Worm (Caenorhabditis elegans): ENCODE data around the gene C35A5.10.

DNA sequence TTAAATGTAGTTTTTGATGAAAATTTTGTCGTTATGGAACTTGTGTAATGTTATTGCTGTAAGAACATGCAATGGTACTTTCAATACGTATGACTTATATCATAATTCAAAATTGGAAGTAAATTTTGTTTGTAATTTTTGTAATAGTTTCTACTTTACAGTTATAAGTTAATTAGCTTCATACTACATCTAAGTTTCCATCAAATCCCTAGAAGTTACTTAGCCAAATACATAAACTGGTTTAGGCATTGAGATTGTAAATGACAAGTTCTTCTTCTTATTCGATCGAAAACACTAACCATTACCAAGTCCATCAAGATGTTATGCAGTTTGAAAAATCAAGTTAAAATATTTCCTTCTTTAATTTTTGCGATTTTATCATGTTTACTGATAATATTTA, 45.7 kb downstream of the C35A5.10 start, which contains the start of gene F32G8.2:
- TF ChIP-seq pes-1 (GFP tag; IDR thresholded peaks at IDR 0.05), result no peak
- no peak for TF ChIP-seq tra-4 (tag; optimal IDR thresholded peaks at IDR 0.05)
- no peak for TF ChIP-seq ceh-13 (GFP tag; optimal IDR thresholded peaks at IDR 0.05)
- TF ChIP-seq B0310.2 (tag; optimal IDR thresholded peaks at IDR 0.05), result no peak
- no peak for TF ChIP-seq flt-1 (GFP tag; IDR thresholded peaks at IDR 0.05)
- no peak for TF ChIP-seq ama-1 (optimal IDR thresholded peaks at IDR 0.05)
- TF ChIP-seq F13C5.2 (tag; optimal IDR thresholded peaks at IDR 0.05), result no peak
